Worm (Caenorhabditis elegans): Measurements from ENCODE around the gene pgph-2.

DNA sequence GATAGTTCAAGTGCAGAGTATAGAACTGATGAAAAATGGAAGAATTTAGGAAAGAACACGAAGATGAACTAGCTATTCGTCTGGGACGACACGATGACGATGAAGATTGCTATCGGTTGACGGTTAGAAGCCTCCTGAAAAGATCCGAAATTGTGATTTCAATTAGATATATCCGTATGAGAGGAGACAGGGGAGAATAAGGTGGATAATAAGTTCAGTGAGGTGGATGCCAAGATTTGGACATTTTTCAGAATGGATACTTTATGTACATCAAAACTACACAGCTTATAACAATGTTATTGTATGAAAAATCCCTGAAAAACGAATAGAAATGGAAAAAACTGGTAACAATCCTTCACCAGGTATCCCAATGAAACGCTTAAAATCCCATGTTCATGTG is 33.2 kb downstream of the pgph-2 start, which contains the start of gene nstp-3:
- TF ChIP-seq Y22D7AL.16 (tag; optimal IDR thresholded peaks at IDR 0.05), result no peak
- no peak for TF ChIP-seq ets-4 (tag; optimal IDR thresholded peaks at IDR 0.05)
- TF ChIP-seq ama-1 (optimal IDR thresholded peaks at IDR 0.05), result no peak
- no peak for TF ChIP-seq che-1 (tag; optimal IDR thresholded peaks at IDR 0.05)
- no peak for TF ChIP-seq pag-3 (tag; optimal IDR thresholded peaks at IDR 0.05; ENCODE audit: borderline replicate concordance)
